Worm (Caenorhabditis elegans) whole organism, L3 larva: ENCODE measurements around the gene dpy-22.

Source experiments
- ceh-82 ChIP-seq: fragments of 150-350 bp; optimal IDR thresholded peaks from 2 replicates; lab custom pipeline; 2014; ENCODE audit warnings: missing biosample characterization, missing genetic modification characterization
- egl-5 ChIP-seq: fragments of 150-350 bp; optimal IDR thresholded peaks from 2 replicates; lab custom pipeline; 2017; ENCODE audit warnings: missing biosample characterization, missing genetic modification reagents, missing genetic modification characterization, inconsistent platforms
- hmg-11 ChIP-seq: sonication (generic microtip); optimal IDR thresholded peaks from 2 replicates; lab custom pipeline; 2016; ENCODE audit warnings: missing genetic modification characterization, missing compliant biosample characterization
- mdl-1 ChIP-seq: fragments of 150-350 bp; optimal IDR thresholded peaks from 2 replicates; lab custom pipeline; 2014; ENCODE audit warnings: missing biosample characterization, missing genetic modification characterization
- nhr-76 ChIP-seq: fragments of 150-350 bp; sonication (generic microtip); optimal IDR thresholded peaks from 5 replicates; lab custom pipeline; 2014; ENCODE audit warnings: missing biosample characterization, missing genetic modification characterization
- nhr-77 ChIP-seq: fragments of 150-350 bp; optimal IDR thresholded peaks from 2 replicates; lab custom pipeline; 2014; ENCODE audit warnings: missing biosample characterization, missing genetic modification characterization
- snpc-4 ChIP-seq: fragments of 150-350 bp; optimal IDR thresholded peaks from 2 replicates; lab custom pipeline; 2014; ENCODE audit warnings: missing biosample characterization, missing genetic modification characterization

DNA sequence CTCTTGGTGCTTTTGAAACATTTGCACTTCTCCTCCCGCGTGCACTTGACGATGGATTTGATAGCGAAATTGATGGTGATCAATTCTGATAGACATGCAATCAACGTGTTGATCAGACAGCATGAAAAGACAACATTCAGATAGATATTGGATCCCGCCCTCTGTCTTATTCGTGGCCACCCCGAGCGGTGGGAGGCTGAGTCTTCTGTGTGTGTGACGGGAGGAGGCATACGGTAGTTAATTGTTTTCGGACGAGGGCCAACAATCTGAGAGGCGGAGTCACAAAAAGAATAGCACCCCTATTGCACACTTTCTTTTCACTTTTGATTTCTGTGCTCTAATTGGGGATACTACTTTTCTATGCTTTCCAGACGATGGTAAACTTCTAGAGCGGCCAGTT is 23.8 kb upstream of the dpy-22 start:
- TF ChIP-seq nhr-76 (tag; lab: Kevin White, UChicago) (no peak), mdl-1 (no peak), nhr-77 (tag; lab: Kevin White, UChicago) (no peak), ceh-82 (tag; lab: Kevin White, UChicago) (no peak), egl-5 (no peak), hmg-11 (tag; lab: Kevin White, UChicago) (no peak), snpc-4 (no peak)
